Fruit fly (Drosophila melanogaster) whole organism, prepupa: ENCODE results near the gene CG14971.

Experiments used
- Blimp-1 ChIP-seq: fragments of 200-800 bp; sonication (Bioruptor generic); optimal IDR thresholded peaks from 3 replicates; lab custom pipeline; 2017; ENCODE audit warnings: missing biosample characterization, missing genetic modification characterization, mild to moderate bottlenecking, moderate library complexity, missing genetic modification reagents
- CG10669 ChIP-seq: fragments of 200-800 bp; sonication (Bioruptor generic); optimal IDR thresholded peaks from 3 replicates; lab custom pipeline; 2018; ENCODE audit warnings: missing biosample characterization, mild to moderate bottlenecking, missing genetic modification characterization, moderate library complexity
- CG11294 ChIP-seq: fragments of 200-800 bp; sonication (Bioruptor generic); IDR thresholded peaks from 2 replicates; pipeline ENCODE4 v1.3.6; 2022; ENCODE audit warnings: missing biosample characterization, missing genetic modification characterization
- CG11762 ChIP-seq: fragments of 200-800 bp; sonication (Bioruptor generic); optimal IDR thresholded peaks from 3 replicates; lab custom pipeline; 2016; ENCODE audit warnings: missing biosample characterization, missing genetic modification characterization; ENCODE audit not compliant: insufficient read depth
- CG11902 ChIP-seq: fragments of 200-800 bp; sonication (Bioruptor generic); optimal IDR thresholded peaks from 3 replicates; lab custom pipeline; 2016; ENCODE audit warnings: missing biosample characterization, missing genetic modification characterization
- CG15336 ChIP-seq: fragments of 200-800 bp; sonication (Bioruptor generic); IDR thresholded peaks from 2 replicates; pipeline ENCODE4 v1.3.6; 2022; ENCODE audit warnings: missing biosample characterization, missing genetic modification characterization
- CG1621 ChIP-seq: fragments of 200-800 bp; sonication (Bioruptor generic); optimal IDR thresholded peaks from 3 replicates; lab custom pipeline; 2018; ENCODE audit warnings: missing biosample characterization, mild to moderate bottlenecking, missing genetic modification characterization
- CG16779 ChIP-seq: fragments of 200-800 bp; sonication (Bioruptor generic); optimal IDR thresholded peaks from 3 replicates; lab custom pipeline; 2017; ENCODE audit warnings: missing biosample characterization, mild to moderate bottlenecking, missing genetic modification characterization
- CG3032 ChIP-seq: fragments of 200-800 bp; optimal IDR thresholded peaks from 2 replicates; lab custom pipeline; 2019; ENCODE audit warnings: missing biosample characterization, mild to moderate bottlenecking, missing genetic modification characterization, moderate library complexity
- CG31627 ChIP-seq: fragments of 200-800 bp; sonication (Bioruptor generic); optimal IDR thresholded peaks from 3 replicates; lab custom pipeline; 2016; ENCODE audit warnings: missing biosample characterization, missing genetic modification characterization
- CG34406 ChIP-seq: fragments of 200-800 bp; sonication (Bioruptor generic); optimal IDR thresholded peaks from 3 replicates; lab custom pipeline; 2016; ENCODE audit warnings: missing biosample characterization, missing genetic modification characterization
- CG3919 ChIP-seq: fragments of 200-800 bp; sonication (Bioruptor generic); optimal IDR thresholded peaks from 3 replicates; lab custom pipeline; 2016; ENCODE audit warnings: missing biosample characterization, missing genetic modification characterization
- CG4318 ChIP-seq: fragments of 200-800 bp; sonication (Bioruptor generic); optimal IDR thresholded peaks from 3 replicates; lab custom pipeline; 2017; ENCODE audit warnings: missing biosample characterization, mild to moderate bottlenecking, missing genetic modification characterization
- CG6163 ChIP-seq: fragments of 200-800 bp; sonication (Bioruptor generic); IDR thresholded peaks from 3 replicates; pipeline ENCODE4 v1.3.6; 2022; ENCODE audit warnings: missing biosample characterization, missing genetic modification characterization
- CG6276 ChIP-seq: fragments of 200-800 bp; sonication (Bioruptor generic); optimal IDR thresholded peaks from 2 replicates; lab custom pipeline; 2017; ENCODE audit warnings: missing biosample characterization, mild to moderate bottlenecking, missing genetic modification characterization
- CG6792 ChIP-seq: fragments of 200-800 bp; sonication (Bioruptor generic); optimal IDR thresholded peaks from 3 replicates; lab custom pipeline; 2016; ENCODE audit warnings: missing biosample characterization, missing genetic modification characterization
- CG6808 ChIP-seq: fragments of 200-800 bp; sonication (Bioruptor generic); optimal IDR thresholded peaks from 3 replicates; lab custom pipeline; 2017; ENCODE audit warnings: missing biosample characterization, missing genetic modification characterization, mild to moderate bottlenecking, moderate library complexity, missing genetic modification reagents
- CG6854 ChIP-seq: fragments of 200-800 bp; sonication (Bioruptor generic); optimal IDR thresholded peaks from 2 replicates; lab custom pipeline; 2017; ENCODE audit warnings: missing biosample characterization, mild to moderate bottlenecking, missing genetic modification characterization
- CG7368 ChIP-seq: fragments of 200-800 bp; sonication (Bioruptor generic); optimal IDR thresholded peaks from 3 replicates; lab custom pipeline; 2016; ENCODE audit warnings: missing biosample characterization, missing genetic modification characterization
- CG8319 ChIP-seq: fragments of 200-800 bp; sonication (Bioruptor generic); optimal IDR thresholded peaks from 3 replicates; lab custom pipeline; 2016; ENCODE audit warnings: missing biosample characterization, missing genetic modification characterization
- CG8632 ChIP-seq: fragments of 200-800 bp; sonication (Bioruptor generic); optimal IDR thresholded peaks from 3 replicates; lab custom pipeline; 2016; ENCODE audit warnings: missing biosample characterization, missing genetic modification characterization
- CG9139 ChIP-seq: fragments of 200-800 bp; sonication (Bioruptor generic); optimal IDR thresholded peaks from 3 replicates; lab custom pipeline; 2017; ENCODE audit warnings: missing biosample characterization, mild to moderate bottlenecking, missing genetic modification characterization
- Eip75B ChIP-seq: fragments of 200-800 bp; sonication (Bioruptor generic); optimal IDR thresholded peaks from 3 replicates; lab custom pipeline; 2016; ENCODE audit warnings: missing biosample characterization, missing genetic modification characterization
- Eip93F ChIP-seq: fragments of 200-800 bp; sonication (Bioruptor generic); optimal IDR thresholded peaks from 2 replicates; lab custom pipeline; 2016; ENCODE audit warnings: missing biosample characterization, mild to moderate bottlenecking, missing genetic modification characterization
- Ets21C ChIP-seq: fragments of 200-800 bp; sonication (Bioruptor generic); optimal IDR thresholded peaks from 3 replicates; lab custom pipeline; 2016; ENCODE audit warnings: missing biosample characterization, missing genetic modification characterization
- Ets96B ChIP-seq: fragments of 200-800 bp; optimal IDR thresholded peaks from 2 replicates; lab custom pipeline; 2019; ENCODE audit warnings: missing biosample characterization, mild to moderate bottlenecking, missing genetic modification characterization, moderate library complexity
- Gug ChIP-seq: fragments of 200-800 bp; sonication (Bioruptor generic); IDR thresholded peaks from 2 replicates; pipeline ENCODE4 v1.3.6; 2022; ENCODE audit warnings: missing biosample characterization, missing genetic modification characterization
- Hr39 ChIP-seq: fragments of 200-800 bp; sonication (Bioruptor generic); optimal IDR thresholded peaks from 2 replicates; lab custom pipeline; 2016; ENCODE audit warnings: missing biosample characterization, missing genetic modification characterization
- Met ChIP-seq: fragments of 200-800 bp; sonication (Bioruptor generic); optimal IDR thresholded peaks from 3 replicates; lab custom pipeline; 2016; ENCODE audit warnings: missing biosample characterization, missing genetic modification characterization
- OdsH ChIP-seq: fragments of 200-800 bp; sonication (Bioruptor generic); optimal IDR thresholded peaks from 3 replicates; lab custom pipeline; 2016; ENCODE audit warnings: missing biosample characterization, missing genetic modification characterization
- Smox ChIP-seq: fragments of 200-800 bp; sonication (Bioruptor generic); optimal IDR thresholded peaks from 3 replicates; lab custom pipeline; 2016; ENCODE audit warnings: missing biosample characterization, missing genetic modification characterization
- Sox102F ChIP-seq: fragments of 200-800 bp; sonication (Bioruptor generic); optimal IDR thresholded peaks from 2 replicates; lab custom pipeline; 2016; ENCODE audit warnings: missing biosample characterization, mild to moderate bottlenecking, missing genetic modification characterization
- Sox14 ChIP-seq: fragments of 200-800 bp; sonication (Bioruptor generic); optimal IDR thresholded peaks from 3 replicates; lab custom pipeline; 2016; ENCODE audit warnings: missing biosample characterization, missing genetic modification characterization
- achi ChIP-seq: fragments of 200-800 bp; sonication (Bioruptor generic); optimal IDR thresholded peaks from 3 replicates; lab custom pipeline; 2016; ENCODE audit warnings: missing biosample characterization, missing genetic modification characterization
- acj6 ChIP-seq: fragments of 200-800 bp; sonication (Bioruptor generic); optimal IDR thresholded peaks from 3 replicates; lab custom pipeline; 2016; ENCODE audit warnings: missing biosample characterization, missing genetic modification characterization
- cyc ChIP-seq: fragments of 200-800 bp; sonication (Bioruptor generic); optimal IDR thresholded peaks from 3 replicates; lab custom pipeline; 2016; ENCODE audit warnings: missing biosample characterization, missing genetic modification characterization
- dac ChIP-seq: fragments of 200-800 bp; sonication (Bioruptor generic); optimal IDR thresholded peaks from 2 replicates; lab custom pipeline; 2017; ENCODE audit warnings: missing biosample characterization, mild to moderate bottlenecking, missing genetic modification characterization
- dsx ChIP-seq: fragments of 200-800 bp; optimal IDR thresholded peaks from 3 replicates; lab custom pipeline; 2019; ENCODE audit warnings: missing biosample characterization, mild to moderate bottlenecking, missing genetic modification characterization, moderate library complexity; ENCODE audit not compliant: poor library complexity, severe bottlenecking
- eg ChIP-seq: fragments of 200-800 bp; sonication (Bioruptor generic); IDR thresholded peaks from 3 replicates; pipeline ENCODE4 v1.3.6; 2022; ENCODE audit warnings: missing biosample characterization, missing genetic modification characterization
- esn ChIP-seq: fragments of 200-800 bp; sonication (Bioruptor generic); optimal IDR thresholded peaks from 2 replicates; lab custom pipeline; 2016; ENCODE audit warnings: missing biosample characterization, mild to moderate bottlenecking, missing genetic modification characterization, moderate library complexity
- fd85E ChIP-seq: fragments of 200-800 bp; sonication (Bioruptor generic); optimal IDR thresholded peaks from 3 replicates; lab custom pipeline; 2016; ENCODE audit warnings: missing biosample characterization, missing genetic modification characterization
- lz ChIP-seq: fragments of 200-800 bp; sonication (Bioruptor generic); optimal IDR thresholded peaks from 3 replicates; lab custom pipeline; 2016; ENCODE audit warnings: missing biosample characterization, missing genetic modification characterization
- net ChIP-seq: fragments of 200-800 bp; sonication (Bioruptor generic); optimal IDR thresholded peaks from 3 replicates; lab custom pipeline; 2016; ENCODE audit warnings: missing biosample characterization, missing genetic modification characterization
- pdm3 ChIP-seq: fragments of 200-800 bp; sonication (Bioruptor generic); optimal IDR thresholded peaks from 3 replicates; lab custom pipeline; 2016; ENCODE audit warnings: missing biosample characterization, missing genetic modification characterization
- salr ChIP-seq, 2 experiments: fragments of 200-800 bp; sonication (Bioruptor generic); optimal IDR thresholded peaks; 3 replicates each; lab custom pipeline; 2016 to 2018; ENCODE audit warnings: missing biosample characterization in 2 of 2, missing genetic modification characterization in 2 of 2, mild to moderate bottlenecking in 1 of 2
- ss ChIP-seq, 2 experiments: fragments of 200-800 bp; sonication (Bioruptor generic); optimal IDR thresholded peaks; 2 replicates in 1 of 2; 3 replicates in 1 of 2; lab custom pipeline; 2017 to 2018; ENCODE audit warnings: mild to moderate bottlenecking in 2 of 2, missing biosample characterization in 2 of 2, missing genetic modification characterization in 2 of 2, moderate library complexity in 1 of 2
- svp ChIP-seq: fragments of 200-800 bp; sonication (Bioruptor generic); peaks from one replicate; lab custom pipeline; 2016; ENCODE audit warnings: missing biosample characterization, missing genetic modification characterization
- topi ChIP-seq: fragments of 200-800 bp; sonication (Bioruptor generic); optimal IDR thresholded peaks from 3 replicates; lab custom pipeline; 2016; ENCODE audit warnings: missing biosample characterization, missing genetic modification characterization
- vri ChIP-seq: fragments of 200-800 bp; sonication (Bioruptor generic); optimal IDR thresholded peaks from 3 replicates; lab custom pipeline; 2016; ENCODE audit warnings: missing biosample characterization, mild to moderate bottlenecking, missing genetic modification characterization

Gene CG14971

dm6 chr3L:3450410-3450809 is 20.7 kb downstream of the CG14971 start (continued):
- TF ChIP-seq topi (GFP tag; lab: Kevin White, UChicago) (peak; percentile 57), Ets21C (GFP tag; lab: Kevin White, UChicago) (no peak), CG31627 (GFP tag; lab: Kevin White, UChicago) (peak; percentile 77), pdm3 (GFP tag; lab: Kevin White, UChicago) (peak; percentile 73), dsx (GFP tag; lab: Kevin White, UChicago) (peak; percentile 27), CG8319 (GFP tag; lab: Kevin White, UChicago) (no peak), fd85E (GFP tag; lab: Kevin White, UChicago) (no peak), Blimp-1 (GFP tag; lab: Kevin White, UChicago) (peak; percentile 6), Smox (peak; percentile 79), CG7368 (no peak)
- TF ChIP-seq, all 60 proteins: peak for 31

dm6 chr3L:3449680-3450079 is 21.4 kb downstream of the CG14971 start:
- TF ChIP-seq Smox (peak; percentile 58), lz (GFP tag; lab: Kevin White, UChicago) (peak; percentile 59), CG6276 (GFP tag; lab: Kevin White, UChicago) (no peak), CG6808 (GFP tag; lab: Kevin White, UChicago) (no peak), acj6 (GFP tag; lab: Kevin White, UChicago) (peak; percentile 42), CG4318 (no peak), ss (GFP tag; optimal IDR thresholded peaks at IDR 0.05; lab: Kevin White, UChicago) (no peak), CG6854 (GFP tag; lab: Kevin White, UChicago) (no peak), CG6163 (GFP tag; lab: Robert Waterston, UW) (no peak), CG1621 (tag; lab: Kevin White, UChicago) (no peak), Sox14 (peak; percentile 54), Hr39 (peak; percentile 73), CG9139 (GFP tag; lab: Kevin White, UChicago) (no peak), topi (GFP tag; lab: Kevin White, UChicago) (peak; percentile 11), achi (GFP tag; lab: Kevin White, UChicago) (peak; percentile 47), Met (GFP tag; lab: Kevin White, UChicago) (peak; percentile 67), CG11902 (GFP tag; lab: Kevin White, UChicago) (no peak), CG11294 (GFP tag; lab: Robert Waterston, UW) (no peak), dac (GFP tag; lab: Kevin White, UChicago) (no peak), salr (GFP tag; optimal IDR thresholded peaks at IDR 0.05; lab: Kevin White, UChicago) (no peak), CG34406 (GFP tag; lab: Kevin White, UChicago) (no peak), CG10669 (no peak), vri (GFP tag; lab: Kevin White, UChicago) (peak; percentile 11), eg (GFP tag; lab: Robert Waterston, UW) (no peak), CG15336 (GFP tag; lab: Robert Waterston, UW) (0 out of 2 replicates have a peak, but pooled peaks have one; percentile 8), Ets96B (no peak), Eip75B (GFP tag; lab: Kevin White, UChicago) (no peak), CG31627 (GFP tag; lab: Kevin White, UChicago) (peak; percentile 71), CG3032 (tag; lab: Kevin White, UChicago) (no peak), pdm3 (GFP tag; lab: Kevin White, UChicago) (peak; percentile 48), fd85E (GFP tag; lab: Kevin White, UChicago) (no peak), dsx (GFP tag; lab: Kevin White, UChicago) (no peak), CG3919 (GFP tag; lab: Kevin White, UChicago) (no peak), CG8632 (GFP tag; lab: Kevin White, UChicago) (peak; percentile 23), CG8319 (GFP tag; lab: Kevin White, UChicago) (no peak), CG6792 (peak; percentile 13), CG16779 (tag; lab: Kevin White, UChicago) (no peak), esn (peak; percentile 70), CG11762 (no peak), Gug (GFP tag; lab: Robert Waterston, UW) (no peak), Eip93F (GFP tag; lab: Kevin White, UChicago) (no peak), OdsH (peak; percentile 46), cyc (no peak), net (GFP tag; lab: Kevin White, UChicago) (no peak), svp (GFP tag; lab: Kevin White, UChicago) (peak; percentile 85), Sox102F (GFP tag; lab: Kevin White, UChicago) (peak; percentile 58)
